Worm (Caenorhabditis elegans): Measurements from ENCODE around the gene Y38E10A.22.

- no peak for TF ChIP-seq hlh-4 (tag; optimal IDR thresholded peaks at IDR 0.05)
- no peak for TF ChIP-seq elt-3 (tag; optimal IDR thresholded peaks at IDR 0.05)
- TF ChIP-seq mep-1 (tag; optimal IDR thresholded peaks at IDR 0.05): no peak
- TF ChIP-seq ces-1 (GFP tag; optimal IDR thresholded peaks at IDR 0.05): no peak
Measured at ce11 chrII:12673311-12673710, 4.3 kb downstream of the Y38E10A.22 start.

Measured in whole organism, L1 larva.